Fruit fly (Drosophila melanogaster) whole organism, embryonic: ENCODE measurements around the gene Mettl4.

ENCODE experiments used
- Blimp-1 ChIP-seq: fragments of 200-800 bp; sonication (Bioruptor generic); optimal IDR thresholded peaks from 3 replicates; lab custom pipeline; 2018; ENCODE audit warnings: missing biosample characterization, missing genetic modification characterization, mild to moderate bottlenecking, moderate library complexity, missing genetic modification reagents
- CG11560 ChIP-seq: fragments of 200-800 bp; sonication (Bioruptor generic); IDR thresholded peaks from 3 replicates; pipeline ENCODE4 v1.3.6; 2022; ENCODE audit warnings: missing biosample characterization, missing genetic modification characterization
- CG15269 ChIP-seq: fragments of 200-800 bp; sonication (Bioruptor generic); optimal IDR thresholded peaks from 2 replicates; lab custom pipeline; 2018; ENCODE audit warnings: missing biosample characterization, mild to moderate bottlenecking, missing genetic modification characterization, moderate library complexity
- CG17385 ChIP-seq: fragments of 200-800 bp; sonication (Bioruptor generic); optimal IDR thresholded peaks from 3 replicates; lab custom pipeline; 2018; ENCODE audit warnings: missing biosample characterization, mild to moderate bottlenecking, missing genetic modification characterization
- CG17568 ChIP-seq: fragments of 200-800 bp; sonication (Bioruptor generic); optimal IDR thresholded peaks from 2 replicates; lab custom pipeline; 2018; ENCODE audit warnings: missing biosample characterization, mild to moderate bottlenecking, missing genetic modification characterization, moderate library complexity
- CG17829 ChIP-seq: fragments of 200-800 bp; optimal IDR thresholded peaks from 2 replicates; lab custom pipeline; 2019; ENCODE audit warnings: missing biosample characterization, mild to moderate bottlenecking, missing genetic modification characterization, moderate library complexity
- CG18011 ChIP-seq: fragments of 200-800 bp; sonication (Bioruptor generic); optimal IDR thresholded peaks from 2 replicates; lab custom pipeline; 2017; ENCODE audit warnings: missing biosample characterization, missing genetic modification characterization, mild to moderate bottlenecking, moderate library complexity, missing genotype
- CG2889 ChIP-seq: fragments of 200-800 bp; sonication (Bioruptor generic); IDR thresholded peaks from 3 replicates; pipeline ENCODE4 v1.3.6; 2022; ENCODE audit warnings: missing biosample characterization, missing genetic modification characterization
- CG31365 ChIP-seq: fragments of 200-800 bp; sonication (Bioruptor generic); optimal IDR thresholded peaks from 2 replicates; lab custom pipeline; 2018; ENCODE audit warnings: missing biosample characterization, mild to moderate bottlenecking, missing genetic modification characterization
- CG32772 ChIP-seq: fragments of 200-800 bp; sonication (Bioruptor generic); IDR thresholded peaks from 2 replicates; pipeline ENCODE4 v1.3.6; 2022; ENCODE audit warnings: missing biosample characterization, missing genetic modification characterization
- CG3281 ChIP-seq: fragments of 200-800 bp; sonication (Bioruptor generic); optimal IDR thresholded peaks from 3 replicates; lab custom pipeline; 2017; ENCODE audit warnings: missing biosample characterization, mild to moderate bottlenecking, missing genetic modification characterization
- CG42726 ChIP-seq: fragments of 200-800 bp; sonication (Bioruptor generic); IDR thresholded peaks from 2 replicates; pipeline ENCODE4 v1.3.6; 2022; ENCODE audit warnings: missing biosample characterization, missing genetic modification characterization; ENCODE audit not compliant: partially characterized antibody
- CG4424 ChIP-seq: fragments of 200-800 bp; sonication (Bioruptor generic); optimal IDR thresholded peaks from 3 replicates; lab custom pipeline; 2016; ENCODE audit warnings: missing biosample characterization, missing genetic modification characterization
- CG5953 ChIP-seq: fragments of 200-800 bp; sonication (Bioruptor generic); IDR thresholded peaks from 2 replicates; pipeline ENCODE4 v1.3.6; 2022; ENCODE audit warnings: missing biosample characterization, missing genetic modification characterization
- CG7271 ChIP-seq: fragments of 200-800 bp; sonication (Bioruptor generic); optimal IDR thresholded peaks from 2 replicates; lab custom pipeline; 2018; ENCODE audit warnings: missing biosample characterization, mild to moderate bottlenecking, missing genetic modification characterization, moderate library complexity
- CG7556 ChIP-seq: fragments of 200-800 bp; sonication (Bioruptor generic); optimal IDR thresholded peaks from 2 replicates; lab custom pipeline; 2017; ENCODE audit warnings: missing biosample characterization, mild to moderate bottlenecking, missing genetic modification characterization
- CG8924 ChIP-seq: fragments of 200-800 bp; optimal IDR thresholded peaks from 3 replicates; lab custom pipeline; 2019; ENCODE audit warnings: missing biosample characterization, mild to moderate bottlenecking, missing genetic modification characterization, moderate library complexity
- CG9797 ChIP-seq: fragments of 200-800 bp; sonication (Bioruptor generic); optimal IDR thresholded peaks from 3 replicates; lab custom pipeline; 2018; ENCODE audit warnings: missing biosample characterization, mild to moderate bottlenecking, missing genetic modification characterization
- Deaf1 ChIP-seq: fragments of 200-800 bp; optimal IDR thresholded peaks from 3 replicates; lab custom pipeline; 2019; ENCODE audit warnings: missing biosample characterization, mild to moderate bottlenecking, missing genetic modification characterization, moderate library complexity
- Doc2 ChIP-seq: fragments of 200-800 bp; sonication (Bioruptor generic); IDR thresholded peaks from 2 replicates; pipeline ENCODE4 v1.3.6; 2022; ENCODE audit warnings: missing biosample characterization, missing genetic modification characterization
- Doc3 ChIP-seq: fragments of 200-800 bp; sonication (Bioruptor generic); IDR thresholded peaks from 3 replicates; pipeline ENCODE4 v1.3.6; 2022; ENCODE audit warnings: missing biosample characterization, missing genetic modification characterization; ENCODE audit not compliant: partially characterized antibody
- Ets97D ChIP-seq: fragments of 200-800 bp; sonication (Bioruptor generic); optimal IDR thresholded peaks from 3 replicates; lab custom pipeline; 2016; ENCODE audit warnings: missing biosample characterization, missing genetic modification characterization
- Hand ChIP-seq: fragments of 200-800 bp; sonication (Bioruptor generic); optimal IDR thresholded peaks from 2 replicates; lab custom pipeline; 2017; ENCODE audit warnings: mild to moderate bottlenecking, missing biosample characterization, missing genetic modification reagents, missing genetic modification characterization
- Hr78 ChIP-seq, 2 experiments: fragments of 200-800 bp in 1 of 2; fragments of >200 bp in 1 of 2; sonication (Bioruptor generic) in 1 of 2; optimal IDR thresholded peaks; 2 replicates each; lab custom pipeline; 2017 to 2019; ENCODE audit warnings: missing biosample characterization in 2 of 2, missing genetic modification characterization in 2 of 2, mild to moderate bottlenecking in 1 of 2, moderate library complexity in 1 of 2
- Lhr ChIP-seq: fragments of 200-800 bp; sonication (Bioruptor generic); optimal IDR thresholded peaks from 3 replicates; lab custom pipeline; 2017; ENCODE audit warnings: mild to moderate bottlenecking, missing biosample characterization, missing genetic modification reagents, missing genetic modification characterization
- Lim3 ChIP-seq: fragments of 200-800 bp; sonication (Bioruptor generic); IDR thresholded peaks from 2 replicates; pipeline ENCODE4 v1.3.6; 2022; ENCODE audit warnings: missing biosample characterization, missing genetic modification characterization
- MESR4 ChIP-seq: fragments of 200-800 bp; sonication (Bioruptor generic); optimal IDR thresholded peaks from 2 replicates; lab custom pipeline; 2018; ENCODE audit warnings: missing biosample characterization, mild to moderate bottlenecking, missing genetic modification characterization, moderate library complexity
- Mes4 ChIP-seq: fragments of 200-800 bp; sonication (Bioruptor generic); optimal IDR thresholded peaks from 2 replicates; lab custom pipeline; 2016; ENCODE audit warnings: missing biosample characterization, missing genetic modification characterization
- NfI ChIP-seq: fragments of 200-800 bp; sonication (Bioruptor generic); optimal IDR thresholded peaks from 3 replicates; lab custom pipeline; 2018; ENCODE audit warnings: missing biosample characterization, mild to moderate bottlenecking, missing genetic modification characterization, moderate library complexity
- PHDP ChIP-seq: fragments of 200-800 bp; sonication (Bioruptor generic); optimal IDR thresholded peaks from 3 replicates; lab custom pipeline; 2018; ENCODE audit warnings: missing biosample characterization, mild to moderate bottlenecking, missing genetic modification characterization, moderate library complexity
- Sox100B ChIP-seq: fragments of 200-800 bp; sonication (Bioruptor generic); optimal IDR thresholded peaks from 3 replicates; lab custom pipeline; 2018; ENCODE audit warnings: missing biosample characterization, mild to moderate bottlenecking, missing genetic modification characterization
- bcd ChIP-seq: fragments of 200-800 bp; sonication (Bioruptor generic); optimal IDR thresholded peaks from 2 replicates; lab custom pipeline; 2017; ENCODE audit warnings: missing biosample characterization, mild to moderate bottlenecking, missing genetic modification characterization
- bigmax ChIP-seq: fragments of 200-800 bp; sonication (Bioruptor generic); optimal IDR thresholded peaks from 2 replicates; lab custom pipeline; 2018; ENCODE audit warnings: missing biosample characterization, mild to moderate bottlenecking, missing genetic modification characterization
- disco-r ChIP-seq: fragments of 200-800 bp; sonication (Bioruptor generic); optimal IDR thresholded peaks from 2 replicates; lab custom pipeline; 2016; ENCODE audit warnings: missing biosample characterization, missing genetic modification characterization
- fd3F ChIP-seq: fragments of 200-800 bp; sonication (Bioruptor generic); optimal IDR thresholded peaks from 2 replicates; lab custom pipeline; 2018; ENCODE audit warnings: missing biosample characterization, mild to moderate bottlenecking, missing genetic modification characterization, moderate library complexity
- fd64A ChIP-seq: fragments of 200-800 bp; sonication (Bioruptor generic); optimal IDR thresholded peaks from 3 replicates; lab custom pipeline; 2018; ENCODE audit warnings: missing biosample characterization, mild to moderate bottlenecking, missing genetic modification characterization
- gcm ChIP-seq: fragments of 200-800 bp; sonication (Bioruptor generic); optimal IDR thresholded peaks from 2 replicates; lab custom pipeline; 2019; ENCODE audit warnings: missing biosample characterization, mild to moderate bottlenecking, missing genetic modification characterization, moderate library complexity
- ham ChIP-seq: fragments of 200-800 bp; sonication (Bioruptor generic); IDR thresholded peaks from 2 replicates; pipeline ENCODE4 v1.3.6; 2022; ENCODE audit warnings: missing biosample characterization, missing genetic modification characterization
- her ChIP-seq: fragments of 200-800 bp; sonication (Bioruptor generic); optimal IDR thresholded peaks from 2 replicates; lab custom pipeline; 2016; ENCODE audit warnings: missing biosample characterization, missing genetic modification characterization
- kay ChIP-seq: fragments of 200-800 bp; sonication (Bioruptor generic); optimal IDR thresholded peaks from 2 replicates; lab custom pipeline; 2016; ENCODE audit warnings: missing biosample characterization, missing genetic modification characterization
- slbo ChIP-seq: fragments of 200-800 bp; sonication (Bioruptor generic); IDR thresholded peaks from 2 replicates; pipeline ENCODE4 v1.3.6; 2022; ENCODE audit warnings: missing biosample characterization, missing genetic modification characterization
- so ChIP-seq: fragments of 200-800 bp; sonication (Bioruptor generic); IDR thresholded peaks from 3 replicates; pipeline ENCODE4 v1.3.6; 2022; ENCODE audit warnings: missing biosample characterization, missing genetic modification characterization
- sr ChIP-seq: fragments of 200-800 bp; sonication (Bioruptor generic); IDR thresholded peaks from 3 replicates; pipeline ENCODE4 v1.3.6; 2022; ENCODE audit warnings: missing biosample characterization, missing genetic modification characterization
- stc ChIP-seq: fragments of 200-800 bp; sonication (Bioruptor generic); IDR thresholded peaks from 2 replicates; pipeline ENCODE4 v1.3.6; 2022; ENCODE audit warnings: missing biosample characterization, missing genetic modification characterization
- tap ChIP-seq: fragments of 200-800 bp; optimal IDR thresholded peaks from 3 replicates; lab custom pipeline; 2019; ENCODE audit warnings: missing biosample characterization, mild to moderate bottlenecking, missing genetic modification characterization, moderate library complexity
- tna ChIP-seq: fragments of 200-800 bp; sonication (Bioruptor generic); IDR thresholded peaks from 2 replicates; pipeline ENCODE4 v1.3.6; 2022; ENCODE audit warnings: missing biosample characterization, missing genetic modification characterization; ENCODE audit not compliant: partially characterized antibody
- tx ChIP-seq: fragments of 200-800 bp; sonication (Bioruptor generic); optimal IDR thresholded peaks from 2 replicates; lab custom pipeline; 2016; ENCODE audit warnings: missing biosample characterization, missing genetic modification characterization
- unc-4 ChIP-seq: fragments of 200-800 bp; sonication (Bioruptor generic); IDR thresholded peaks from 2 replicates; pipeline ENCODE4 v1.3.6; 2022; ENCODE audit warnings: missing biosample characterization, missing genetic modification characterization; ENCODE audit not compliant: partially characterized antibody
- zfh2 ChIP-seq: fragments of 200-800 bp; sonication (Bioruptor generic); optimal IDR thresholded peaks from 2 replicates; lab custom pipeline; 2016; ENCODE audit warnings: missing biosample characterization, missing genetic modification characterization

The Mettl4 gene

DNA sequence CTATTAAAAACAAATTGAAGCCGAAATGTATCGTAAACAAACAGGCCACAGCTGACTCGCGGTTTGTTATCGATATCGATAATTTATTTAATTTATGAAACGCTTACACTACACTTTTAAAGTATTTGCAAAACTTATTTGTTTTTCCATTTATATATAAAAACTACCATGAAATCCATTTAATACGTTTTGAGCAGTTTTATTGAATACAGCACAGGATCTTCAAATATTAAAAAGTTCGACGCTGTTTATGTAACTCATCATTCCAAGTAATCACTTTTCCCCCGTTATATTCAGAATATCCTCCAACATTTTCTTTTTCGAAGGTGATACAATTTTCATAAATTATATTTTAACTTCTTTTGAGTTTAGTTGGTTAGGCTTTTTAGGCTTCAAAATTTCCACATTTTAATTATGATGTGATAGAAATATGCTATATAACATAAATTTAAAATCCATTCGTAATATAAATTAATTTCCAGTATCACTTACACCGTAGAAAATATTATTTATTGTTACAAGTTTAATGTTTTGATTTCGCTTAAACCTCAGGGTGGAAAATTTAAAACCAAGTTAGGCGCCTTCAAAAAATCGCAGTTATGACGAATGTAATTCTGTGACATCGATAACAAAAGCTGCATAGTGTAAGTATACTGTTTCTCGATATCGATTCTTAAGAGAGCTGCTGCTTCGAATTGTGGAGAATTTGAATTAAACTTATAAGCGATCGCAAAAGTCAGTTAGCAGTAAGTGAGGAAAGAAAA, 3.8 kb downstream of the Mettl4 start, which contains the start of the genes CG10324 and CCT3 (continued):
- TF ChIP-seq CG31365 (tag; lab: Kevin White, UChicago): no peak
- peak; percentile 72 for TF ChIP-seq CG3281
- peak; percentile 62 for TF ChIP-seq bcd (GFP tag; lab: Kevin White, UChicago)
- TF ChIP-seq Lhr (GFP tag; lab: Kevin White, UChicago): peak; percentile 3
- peak; percentile 68 for TF ChIP-seq CG17829
- TF ChIP-seq kay (GFP tag; lab: Kevin White, UChicago): no peak
- TF ChIP-seq CG32772: peak; percentile 47
- peak; percentile 72 for TF ChIP-seq slbo (GFP tag; lab: Robert Waterston, UW)
- no peak for TF ChIP-seq sr (GFP tag; lab: Robert Waterston, UW)
- TF ChIP-seq CG15269: peak; percentile 79
- TF ChIP-seq CG4424 (GFP tag; lab: Kevin White, UChicago): peak; percentile 68
- TF ChIP-seq CG5953 (GFP tag; lab: Robert Waterston, UW): no peak
- 0 out of 3 replicates have a peak, but pooled peaks have one; percentile 30 for TF ChIP-seq so (GFP tag; lab: Robert Waterston, UW)
- TF ChIP-seq Sox100B (GFP tag; lab: Kevin White, UChicago): no peak
- TF ChIP-seq Deaf1 (tag; lab: Kevin White, UChicago): no peak
- peak; percentile 66 for TF ChIP-seq CG7556 (GFP tag; lab: Kevin White, UChicago)
- TF ChIP-seq CG17568 (GFP tag; lab: Kevin White, UChicago): no peak
- TF ChIP-seq Blimp-1 (GFP tag; lab: Kevin White, UChicago): no peak
- TF ChIP-seq Ets97D: no peak
- TF ChIP-seq CG7271 (tag; lab: Kevin White, UChicago): no peak
- peak; percentile 67 for TF ChIP-seq unc-4 (GFP tag; lab: Robert Waterston, UW)
- TF ChIP-seq PHDP: peak; percentile 75
- TF ChIP-seq Hand (GFP tag; lab: Kevin White, UChicago): peak; percentile 16
- TF ChIP-seq Lim3: no peak
- TF ChIP-seq ham: no peak
- no peak for TF ChIP-seq disco-r
- TF ChIP-seq fd64A (GFP tag; lab: Kevin White, UChicago): no peak
- TF ChIP-seq tna (GFP tag; lab: Robert Waterston, UW): peak; percentile 56
- TF ChIP-seq NfI: peak; percentile 77
- TF ChIP-seq bigmax (GFP tag; lab: Kevin White, UChicago): no peak
- no peak for TF ChIP-seq Doc2 (GFP tag; lab: Robert Waterston, UW)
- 0 out of 2 replicates have a peak, but pooled peaks have one; percentile 38 for TF ChIP-seq stc
- TF ChIP-seq Hr78 (GFP tag; optimal IDR thresholded peaks at IDR 0.05; lab: Kevin White, UChicago): no peak
- TF ChIP-seq Mes4: no peak
- TF ChIP-seq CG11560 (tag; lab: Robert Waterston, UW): no peak
- peak; percentile 24 for TF ChIP-seq gcm (GFP tag; lab: Kevin White, UChicago)
- no peak for TF ChIP-seq tx
- TF ChIP-seq CG18011 (GFP tag; lab: Kevin White, UChicago): peak; percentile 23
- TF ChIP-seq tap (tag; lab: Kevin White, UChicago): no peak
- no peak for TF ChIP-seq CG2889 (GFP tag; lab: Robert Waterston, UW)
- no peak; the same call in 1 of the 2 replicates for TF ChIP-seq CG42726 (GFP tag; lab: Robert Waterston, UW)
- no peak for TF ChIP-seq CG9797 (GFP tag; lab: Kevin White, UChicago)
- TF ChIP-seq her (GFP tag; lab: Kevin White, UChicago): no peak
- peak; percentile 42 for TF ChIP-seq zfh2
- no peak for TF ChIP-seq MESR4 (GFP tag; lab: Kevin White, UChicago)
- TF ChIP-seq CG17385 (GFP tag; lab: Kevin White, UChicago): peak; percentile 78
- peak; percentile 55 for TF ChIP-seq fd3F (GFP tag; lab: Kevin White, UChicago)
- peak; percentile 82 for TF ChIP-seq CG8924
- TF ChIP-seq Doc3 (GFP tag; lab: Robert Waterston, UW): peak; percentile 62
